Fruit fly (Drosophila melanogaster) S2 (cell line): ENCODE results near the gene Ubr3.

Experiments used
- CG8478 ChIP-seq: fragments of >200 bp; optimal IDR thresholded peaks from 2 replicates; lab custom pipeline; 2018
- CTCF ChIP-seq, 2 experiments: fragments of >200 bp; optimal IDR thresholded peaks; 2 replicates each; lab custom pipeline; 2018

Gene Ubr3

dm6 chrX:7935798-7936572 is at the start of gene Ubr3:
Gene Ubr3 (plus strand): TSS chrX:7935896.
- TF ChIP-seq CG8478 (lab: Kevin White, UChicago) (no peak), CTCF (optimal IDR thresholded peaks at IDR 0.05; lab: Kevin White, UChicago) (no peak)

dm6 chrX:7888386-7889024 is 47.2 kb upstream of the Ubr3 start, which contains the start of gene Acat1:
Gene Acat1 (minus strand): TSS chrX:7888785.
- TF ChIP-seq CTCF (optimal IDR thresholded peaks at IDR 0.05; lab: Kevin White, UChicago) (no peak), CG8478 (lab: Kevin White, UChicago) (no peak)

- TF ChIP-seq CTCF (optimal IDR thresholded peaks at IDR 0.05; lab: Kevin White, UChicago) (no peak), CG8478 (lab: Kevin White, UChicago) (no peak)
Measured at dm6 chrX:7891596-7892538, 43.8 kb upstream of the Ubr3 start, which contains the start of gene Nek2. Gene Nek2 (minus strand): TSS chrX:7891646.

dm6 chrX:7892539-7892899 is 43.2 kb upstream of the Ubr3 start:
- TF ChIP-seq CTCF (optimal IDR thresholded peaks at IDR 0.05; lab: Kevin White, UChicago), result no peak
- TF ChIP-seq CG8478 (lab: Kevin White, UChicago), result no peak

- TF ChIP-seq CTCF (optimal IDR thresholded peaks at IDR 0.05; lab: Kevin White, UChicago) (no peak), CG8478 (lab: Kevin White, UChicago) (no peak)
Measured at dm6 chrX:7893411-7894122, 42.1 kb upstream of the Ubr3 start, which contains the start of the genes CG45089, ND-MNLL and p115. Gene CG45089 (minus strand): TSS chrX:7893798. Gene ND-MNLL (minus strand): TSS chrX:7893798. Gene p115 (plus strand): TSS chrX:7894031.

dm6 chrX:7900659-7901058 is 35.0 kb upstream of the Ubr3 start:
- TF ChIP-seq CTCF (optimal IDR thresholded peaks at IDR 0.05; lab: Kevin White, UChicago), result no peak
- TF ChIP-seq CG8478 (lab: Kevin White, UChicago), result no peak

dm6 chrX:7901153-7902038 is 34.3 kb upstream of the Ubr3 start, which contains the start of the genes RpS6 and bys:
Gene RpS6 (minus strand): TSS chrX:7901331.
Gene bys (plus strand): TSS chrX:7901880.
- TF ChIP-seq CG8478 (lab: Kevin White, UChicago) (no peak), CTCF (optimal IDR thresholded peaks at IDR 0.05; lab: Kevin White, UChicago) (peak in 1 of 2 experiments; percentile 2)

dm6 chrX:7908239-7909068 is 27.2 kb upstream of the Ubr3 start, which contains the start of the genes dpr14 and spidey:
Gene dpr14 (minus strand): TSS chrX:7908286.
Gene spidey (plus strand): TSS chrX:7908931.
- TF ChIP-seq CG8478 (lab: Kevin White, UChicago) (no peak), CTCF (optimal IDR thresholded peaks at IDR 0.05; lab: Kevin White, UChicago) (no peak)

- TF ChIP-seq CG8478 (lab: Kevin White, UChicago) (no peak), CTCF (optimal IDR thresholded peaks at IDR 0.05; lab: Kevin White, UChicago) (no peak)
Measured at dm6 chrX:7909069-7909389, 26.7 kb upstream of the Ubr3 start.

- TF ChIP-seq CG8478 (lab: Kevin White, UChicago), result no peak
- no peak for TF ChIP-seq CTCF (optimal IDR thresholded peaks at IDR 0.05; lab: Kevin White, UChicago)
Measured at dm6 chrX:7909482-7909881, 26.2 kb upstream of the Ubr3 start.

- TF ChIP-seq CG8478 (lab: Kevin White, UChicago), result no peak
- TF ChIP-seq CTCF (optimal IDR thresholded peaks at IDR 0.05; lab: Kevin White, UChicago), result no peak
Measured at dm6 chrX:7911983-7912630, 23.6 kb upstream of the Ubr3 start, which contains the start of gene snz. Gene snz (plus strand): TSS chrX:7912089.
